Fruit fly (Drosophila melanogaster) whole organism, embryonic: ENCODE data around the gene SelT.

Experiments used
- Bdp1 ChIP-seq: fragments of 200-800 bp; sonication (Bioruptor generic); optimal IDR thresholded peaks from 3 replicates; lab custom pipeline; 2016; ENCODE audit warnings: missing biosample characterization, missing genetic modification characterization
- CG1024 ChIP-seq: fragments of 200-800 bp; sonication (Bioruptor generic); IDR thresholded peaks from 2 replicates; pipeline ENCODE4 v1.3.6; 2022; ENCODE audit warnings: missing biosample characterization, missing genetic modification characterization
- CG13894 ChIP-seq: fragments of 200-800 bp; sonication (Bioruptor generic); optimal IDR thresholded peaks from 3 replicates; lab custom pipeline; 2018; ENCODE audit warnings: missing biosample characterization, mild to moderate bottlenecking, missing genetic modification characterization, moderate library complexity
- CG1647 ChIP-seq: fragments of 200-800 bp; sonication (Bioruptor generic); optimal IDR thresholded peaks from 3 replicates; lab custom pipeline; 2016; ENCODE audit warnings: missing biosample characterization, missing genetic modification characterization
- CG17568 ChIP-seq: fragments of 200-800 bp; sonication (Bioruptor generic); optimal IDR thresholded peaks from 2 replicates; lab custom pipeline; 2018; ENCODE audit warnings: missing biosample characterization, mild to moderate bottlenecking, missing genetic modification characterization, moderate library complexity
- CG18476 ChIP-seq: fragments of 200-800 bp; sonication (Bioruptor generic); optimal IDR thresholded peaks from 2 replicates; lab custom pipeline; 2016; ENCODE audit warnings: missing biosample characterization, mild to moderate bottlenecking, missing genetic modification characterization
- CG2202 ChIP-seq: fragments of 200-800 bp; sonication (Bioruptor generic); optimal IDR thresholded peaks from 2 replicates; lab custom pipeline; 2018; ENCODE audit warnings: missing biosample characterization, mild to moderate bottlenecking, missing genetic modification characterization
- CG2678 ChIP-seq: fragments of 200-800 bp; sonication (Bioruptor generic); optimal IDR thresholded peaks from 3 replicates; lab custom pipeline; 2019; ENCODE audit warnings: missing biosample characterization, mild to moderate bottlenecking, missing genetic modification characterization, moderate library complexity
- CG5953 ChIP-seq: fragments of 200-800 bp; sonication (Bioruptor generic); IDR thresholded peaks from 2 replicates; pipeline ENCODE4 v1.3.6; 2022; ENCODE audit warnings: missing biosample characterization, missing genetic modification characterization
- CG7987 ChIP-seq: fragments of 200-800 bp; sonication (Bioruptor generic); optimal IDR thresholded peaks from 2 replicates; lab custom pipeline; 2018; ENCODE audit warnings: missing biosample characterization, mild to moderate bottlenecking, missing genetic modification characterization, moderate library complexity
- CG9609 ChIP-seq: fragments of 200-800 bp; sonication (Bioruptor generic); optimal IDR thresholded peaks from 3 replicates; lab custom pipeline; 2016; ENCODE audit warnings: missing biosample characterization, missing genetic modification characterization
- CrebB ChIP-seq: fragments of 200-800 bp; sonication (Bioruptor generic); optimal IDR thresholded peaks from 3 replicates; lab custom pipeline; 2018; ENCODE audit warnings: missing biosample characterization, mild to moderate bottlenecking, missing genetic modification characterization
- Dad ChIP-seq: fragments of 200-800 bp; sonication (Bioruptor generic); optimal IDR thresholded peaks from 3 replicates; lab custom pipeline; 2016; ENCODE audit warnings: missing biosample characterization, missing genetic modification characterization
- Dll ChIP-seq: fragments of 200-800 bp; sonication (Bioruptor generic); IDR thresholded peaks from 4 replicates; pipeline ENCODE4 v1.3.6; 2022; ENCODE audit warnings: missing biosample characterization, missing genetic modification characterization; ENCODE audit not compliant: partially characterized antibody
- Fer1 ChIP-seq: fragments of 200-800 bp; sonication (Bioruptor generic); optimal IDR thresholded peaks from 2 replicates; lab custom pipeline; 2017; ENCODE audit warnings: missing biosample characterization, mild to moderate bottlenecking, missing genetic modification characterization
- Gsc ChIP-seq: fragments of 200-800 bp; sonication (Bioruptor generic); IDR thresholded peaks from 2 replicates; pipeline ENCODE4 v1.3.6; 2022; ENCODE audit warnings: missing biosample characterization, missing genetic modification characterization
- HLHmδ ChIP-seq: fragments of 200-800 bp; sonication (Bioruptor generic); optimal IDR thresholded peaks from 2 replicates; lab custom pipeline; 2018; ENCODE audit warnings: missing biosample characterization, mild to moderate bottlenecking, missing genetic modification characterization, moderate library complexity
- MTF-1 ChIP-seq: fragments of 200-800 bp; sonication (Bioruptor generic); optimal IDR thresholded peaks from 2 replicates; lab custom pipeline; 2018; ENCODE audit warnings: missing biosample characterization, mild to moderate bottlenecking, missing genetic modification characterization, borderline replicate concordance
- Nf-YA ChIP-seq: fragments of 200-800 bp; sonication (Bioruptor generic); IDR thresholded peaks from 2 replicates; pipeline ENCODE4 v1.3.6; 2022; ENCODE audit warnings: missing biosample characterization, missing genetic modification characterization
- Nf-YC ChIP-seq: fragments of 200-800 bp; optimal IDR thresholded peaks from 3 replicates; lab custom pipeline; 2019; ENCODE audit warnings: missing biosample characterization, mild to moderate bottlenecking, missing genetic modification characterization, moderate library complexity
- NfI ChIP-seq: fragments of 200-800 bp; sonication (Bioruptor generic); optimal IDR thresholded peaks from 3 replicates; lab custom pipeline; 2018; ENCODE audit warnings: missing biosample characterization, mild to moderate bottlenecking, missing genetic modification characterization, moderate library complexity
- Sox100B ChIP-seq: fragments of 200-800 bp; sonication (Bioruptor generic); optimal IDR thresholded peaks from 3 replicates; lab custom pipeline; 2018; ENCODE audit warnings: missing biosample characterization, mild to moderate bottlenecking, missing genetic modification characterization
- Stat92E ChIP-seq, 3 experiments: fragments of >200 bp in 2 of 3; fragments of 200-800 bp in 1 of 3; sonication (Bioruptor generic) in 1 of 3; optimal IDR thresholded peaks; 2 replicates each; lab custom pipeline; 2017 to 2019; ENCODE audit warnings: missing biosample characterization in 3 of 3, missing genetic modification characterization in 3 of 3, mild to moderate bottlenecking in 1 of 3, moderate library complexity in 1 of 3
- YL-1 ChIP-seq: fragments of 200-800 bp; sonication (Bioruptor generic); optimal IDR thresholded peaks from 3 replicates; lab custom pipeline; 2017; ENCODE audit warnings: missing biosample characterization, mild to moderate bottlenecking, missing genetic modification characterization
- aop ChIP-seq: fragments of 200-800 bp; sonication (Bioruptor generic); IDR thresholded peaks from 2 replicates; pipeline ENCODE4 v1.3.6; 2022; ENCODE audit warnings: missing biosample characterization, missing genetic modification characterization
- ato ChIP-seq: fragments of 200-800 bp; sonication (Bioruptor generic); IDR thresholded peaks from 2 replicates; pipeline ENCODE4 v1.3.6; 2022; ENCODE audit warnings: missing biosample characterization, missing genetic modification characterization; ENCODE audit not compliant: partially characterized antibody
- bowl ChIP-seq: fragments of 200-800 bp; sonication (Bioruptor generic); IDR thresholded peaks from 2 replicates; pipeline ENCODE4 v1.3.6; 2022; ENCODE audit warnings: missing biosample characterization, missing genetic modification characterization
- bsh ChIP-seq, 2 experiments: fragments of 200-800 bp; sonication (Bioruptor generic); optimal IDR thresholded peaks; 2 replicates each; lab custom pipeline; 2017 to 2018; ENCODE audit warnings: mild to moderate bottlenecking in 2 of 2, missing biosample characterization in 2 of 2, missing genetic modification characterization in 2 of 2, moderate library complexity in 1 of 2
- fd3F ChIP-seq: fragments of 200-800 bp; sonication (Bioruptor generic); optimal IDR thresholded peaks from 2 replicates; lab custom pipeline; 2018; ENCODE audit warnings: missing biosample characterization, mild to moderate bottlenecking, missing genetic modification characterization, moderate library complexity
- gcm2 ChIP-seq: fragments of 200-800 bp; sonication (Bioruptor generic); optimal IDR thresholded peaks from 2 replicates; lab custom pipeline; 2016; ENCODE audit warnings: missing biosample characterization, missing genetic modification characterization
- grau ChIP-seq: fragments of 200-800 bp; optimal IDR thresholded peaks from 3 replicates; lab custom pipeline; 2019; ENCODE audit warnings: missing biosample characterization, mild to moderate bottlenecking, missing genetic modification characterization, moderate library complexity
- gsb-n ChIP-seq: fragments of 200-800 bp; sonication (Bioruptor generic); optimal IDR thresholded peaks from 3 replicates; lab custom pipeline; 2018; ENCODE audit warnings: missing biosample characterization, mild to moderate bottlenecking, missing genetic modification characterization
- nerfin-1 ChIP-seq: fragments of 200-800 bp; sonication (Bioruptor generic); optimal IDR thresholded peaks from 3 replicates; lab custom pipeline; 2019; ENCODE audit warnings: missing biosample characterization, mild to moderate bottlenecking, missing genetic modification characterization, moderate library complexity
- p53 ChIP-seq: fragments of 200-800 bp; sonication (Bioruptor generic); optimal IDR thresholded peaks from 2 replicates; lab custom pipeline; 2016; ENCODE audit warnings: missing biosample characterization, missing genetic modification characterization
- pfk ChIP-seq: fragments of 200-800 bp; sonication (Bioruptor generic); optimal IDR thresholded peaks from 2 replicates; lab custom pipeline; 2018; ENCODE audit warnings: missing biosample characterization, mild to moderate bottlenecking, missing genetic modification characterization, moderate library complexity
- pum ChIP-seq: fragments of 200-800 bp; sonication (Bioruptor generic); optimal IDR thresholded peaks from 2 replicates; lab custom pipeline; 2016; ENCODE audit warnings: missing biosample characterization, missing genetic modification characterization
- repo ChIP-seq: fragments of 200-800 bp; sonication (Bioruptor generic); optimal IDR thresholded peaks from 2 replicates; lab custom pipeline; 2016; ENCODE audit warnings: missing biosample characterization, missing genetic modification characterization
- rib ChIP-seq: fragments of 200-800 bp; sonication (Bioruptor generic); IDR thresholded peaks from 2 replicates; pipeline ENCODE4 v1.3.6; 2022; ENCODE audit warnings: missing biosample characterization, missing genetic modification characterization
- seq ChIP-seq: fragments of 200-800 bp; sonication (Bioruptor generic); IDR thresholded peaks from 2 replicates; pipeline ENCODE4 v1.3.6; 2022; ENCODE audit warnings: missing biosample characterization, missing genetic modification characterization
- sima ChIP-seq: fragments of 200-800 bp; sonication (Bioruptor generic); optimal IDR thresholded peaks from 2 replicates; lab custom pipeline; 2016; ENCODE audit warnings: missing biosample characterization, missing genetic modification characterization
- slou ChIP-seq: fragments of 200-800 bp; sonication (Bioruptor generic); optimal IDR thresholded peaks from 3 replicates; lab custom pipeline; 2016; ENCODE audit warnings: missing biosample characterization, missing genetic modification characterization
- sug ChIP-seq: fragments of 200-800 bp; optimal IDR thresholded peaks from 2 replicates; lab custom pipeline; 2019; ENCODE audit warnings: missing biosample characterization, mild to moderate bottlenecking, missing genetic modification characterization, moderate library complexity
- tup ChIP-seq: fragments of 200-800 bp; sonication (Bioruptor generic); optimal IDR thresholded peaks from 2 replicates; lab custom pipeline; 2016; ENCODE audit warnings: missing biosample characterization, mild to moderate bottlenecking, missing genetic modification characterization, moderate library complexity
- twi ChIP-seq: fragments of 200-800 bp; optimal IDR thresholded peaks from 2 replicates; lab custom pipeline; 2019; ENCODE audit warnings: missing biosample characterization, mild to moderate bottlenecking, missing genetic modification characterization, moderate library complexity
- tx ChIP-seq: fragments of 200-800 bp; sonication (Bioruptor generic); optimal IDR thresholded peaks from 2 replicates; lab custom pipeline; 2016; ENCODE audit warnings: missing biosample characterization, missing genetic modification characterization
- wek ChIP-seq: fragments of 200-800 bp; sonication (Bioruptor generic); optimal IDR thresholded peaks from 3 replicates; lab custom pipeline; 2018; ENCODE audit warnings: missing biosample characterization, mild to moderate bottlenecking, missing genetic modification characterization, moderate library complexity
- zen ChIP-seq: fragments of 200-800 bp; sonication (Bioruptor generic); optimal IDR thresholded peaks from 3 replicates; lab custom pipeline; 2018; ENCODE audit warnings: missing biosample characterization, mild to moderate bottlenecking, missing genetic modification characterization, moderate library complexity

SelT gene

dm6 chr2L:4997401-4998259, 13.1 kb upstream of the SelT start (continued):
- peak; percentile 99 for TF ChIP-seq CG9609 (GFP tag; lab: Kevin White, UChicago)
- peak; percentile 99 for TF ChIP-seq Dad (GFP tag; lab: Kevin White, UChicago)
- TF ChIP-seq CG13894 (tag; lab: Kevin White, UChicago) = peak; percentile 97
- peak; percentile 12 for TF ChIP-seq HLHmδ (GFP tag; lab: Kevin White, UChicago)
- TF ChIP-seq CG7987 (GFP tag; lab: Kevin White, UChicago) = peak; percentile 97
- TF ChIP-seq Bdp1 = peak; percentile 94
- peak; percentile 97 for TF ChIP-seq CG17568 (GFP tag; lab: Kevin White, UChicago)
- TF ChIP-seq Stat92E (GFP tag; optimal IDR thresholded peaks at IDR 0.05; lab: Kevin White, UChicago) = peak in 1 of 3 experiments; percentile 95
- peak; percentile 98 for TF ChIP-seq zen (tag; lab: Kevin White, UChicago)
- peak; percentile 98 for TF ChIP-seq grau
- peak; percentile 100 for TF ChIP-seq CG18476 (GFP tag; lab: Kevin White, UChicago)
- peak; percentile 96 for TF ChIP-seq aop
- peak; percentile 50 for TF ChIP-seq pfk
- peak; percentile 99 for TF ChIP-seq CG5953 (GFP tag; lab: Robert Waterston, UW)
- TF ChIP-seq sima (GFP tag; lab: Kevin White, UChicago) = peak; percentile 97
- TF ChIP-seq rib (GFP tag; lab: Robert Waterston, UW) = peak; percentile 97
- TF ChIP-seq Gsc (GFP tag; lab: Robert Waterston, UW) = no peak; the same call in 1 of the 2 replicates
- peak; percentile 99 for TF ChIP-seq CG2678 (tag; lab: Kevin White, UChicago)
- peak; percentile 97 for TF ChIP-seq Sox100B (GFP tag; lab: Kevin White, UChicago)
- peak; percentile 99 for TF ChIP-seq repo (GFP tag; lab: Kevin White, UChicago)
- TF ChIP-seq twi (tag; lab: Kevin White, UChicago) = peak; percentile 96
- TF ChIP-seq sug (tag; lab: Kevin White, UChicago) = peak; percentile 100
- TF ChIP-seq gcm2 (GFP tag; lab: Kevin White, UChicago) = peak; percentile 97
- TF ChIP-seq nerfin-1 = peak; percentile 97
- TF ChIP-seq NfI (GFP tag; lab: Kevin White, UChicago) = peak; percentile 99
- peak; percentile 99 for TF ChIP-seq CG1647 (GFP tag; lab: Kevin White, UChicago)
- TF ChIP-seq bowl (GFP tag; lab: Robert Waterston, UW) = peak; percentile 98
- peak; percentile 98 for TF ChIP-seq tup (GFP tag; lab: Kevin White, UChicago)
- TF ChIP-seq Nf-YA (GFP tag; lab: Robert Waterston, UW) = peak; percentile 98
- TF ChIP-seq Nf-YC (tag; lab: Kevin White, UChicago) = peak; percentile 92
- TF ChIP-seq gsb-n = peak; percentile 99
- TF ChIP-seq fd3F = peak; percentile 97
- TF ChIP-seq Fer1 = peak; percentile 98
- TF ChIP-seq CG2202 = peak; percentile 99
- TF ChIP-seq wek (GFP tag; lab: Kevin White, UChicago) = peak; percentile 96
- peak; percentile 97 for TF ChIP-seq YL-1 (GFP tag; lab: Kevin White, UChicago)
- peak; percentile 98 for TF ChIP-seq CrebB (tag; lab: Kevin White, UChicago)
- peak; percentile 99 for TF ChIP-seq seq
- peak; percentile 98 for TF ChIP-seq MTF-1 (GFP tag; lab: Kevin White, UChicago)
- peak; percentile 44; the same call in 1 of the 2 replicates for TF ChIP-seq ato (GFP tag; lab: Robert Waterston, UW)
- TF ChIP-seq pum = peak; percentile 99
- TF ChIP-seq p53 = peak; percentile 98
- TF ChIP-seq Dll = peak; percentile 59; the same call in 1 of the 4 replicates
- TF ChIP-seq CG1024 (GFP tag; lab: Robert Waterston, UW) = peak; percentile 97
- peak; percentile 99 for TF ChIP-seq tx (GFP tag; lab: Kevin White, UChicago)
- TF ChIP-seq slou (GFP tag; lab: Kevin White, UChicago) = peak; percentile 98
- peak; percentile 98 to 99 for TF ChIP-seq bsh (GFP tag; optimal IDR thresholded peaks at IDR 0.05; lab: Kevin White, UChicago)
